Fruit fly (Drosophila melanogaster) whole organism, prepupa: Measurements from ENCODE around the gene CG11791.

Experiments used
- Blimp-1 ChIP-seq: fragments of 200-800 bp; sonication (Bioruptor generic); optimal IDR thresholded peaks from 3 replicates; lab custom pipeline; 2017; ENCODE audit warnings: missing biosample characterization, missing genetic modification characterization, mild to moderate bottlenecking, moderate library complexity, missing genetic modification reagents
- CG11294 ChIP-seq: fragments of 200-800 bp; sonication (Bioruptor generic); IDR thresholded peaks from 2 replicates; pipeline ENCODE4 v1.3.6; 2022; ENCODE audit warnings: missing biosample characterization, missing genetic modification characterization
- CG11762 ChIP-seq: fragments of 200-800 bp; sonication (Bioruptor generic); optimal IDR thresholded peaks from 3 replicates; lab custom pipeline; 2016; ENCODE audit warnings: missing biosample characterization, missing genetic modification characterization; ENCODE audit not compliant: insufficient read depth
- CG15336 ChIP-seq: fragments of 200-800 bp; sonication (Bioruptor generic); IDR thresholded peaks from 2 replicates; pipeline ENCODE4 v1.3.6; 2022; ENCODE audit warnings: missing biosample characterization, missing genetic modification characterization
- CG1621 ChIP-seq: fragments of 200-800 bp; sonication (Bioruptor generic); optimal IDR thresholded peaks from 3 replicates; lab custom pipeline; 2018; ENCODE audit warnings: missing biosample characterization, mild to moderate bottlenecking, missing genetic modification characterization
- CG31627 ChIP-seq: fragments of 200-800 bp; sonication (Bioruptor generic); optimal IDR thresholded peaks from 3 replicates; lab custom pipeline; 2016; ENCODE audit warnings: missing biosample characterization, missing genetic modification characterization
- CG32006 ChIP-seq: fragments of 200-800 bp; sonication (Bioruptor generic); optimal IDR thresholded peaks from 3 replicates; lab custom pipeline; 2017; ENCODE audit warnings: missing biosample characterization, mild to moderate bottlenecking, missing genetic modification characterization
- CG6163 ChIP-seq: fragments of 200-800 bp; sonication (Bioruptor generic); IDR thresholded peaks from 3 replicates; pipeline ENCODE4 v1.3.6; 2022; ENCODE audit warnings: missing biosample characterization, missing genetic modification characterization
- CG6276 ChIP-seq: fragments of 200-800 bp; sonication (Bioruptor generic); optimal IDR thresholded peaks from 2 replicates; lab custom pipeline; 2017; ENCODE audit warnings: missing biosample characterization, mild to moderate bottlenecking, missing genetic modification characterization
- CG6792 ChIP-seq: fragments of 200-800 bp; sonication (Bioruptor generic); optimal IDR thresholded peaks from 3 replicates; lab custom pipeline; 2016; ENCODE audit warnings: missing biosample characterization, missing genetic modification characterization
- CG6808 ChIP-seq: fragments of 200-800 bp; sonication (Bioruptor generic); optimal IDR thresholded peaks from 3 replicates; lab custom pipeline; 2017; ENCODE audit warnings: missing biosample characterization, missing genetic modification characterization, mild to moderate bottlenecking, moderate library complexity, missing genetic modification reagents
- CG6854 ChIP-seq: fragments of 200-800 bp; sonication (Bioruptor generic); optimal IDR thresholded peaks from 2 replicates; lab custom pipeline; 2017; ENCODE audit warnings: missing biosample characterization, mild to moderate bottlenecking, missing genetic modification characterization
- CG8119 ChIP-seq: fragments of 200-800 bp; sonication (Bioruptor generic); IDR thresholded peaks from 3 replicates; pipeline ENCODE4 v1.3.6; 2022; ENCODE audit warnings: missing biosample characterization, missing genetic modification characterization
- CG8319 ChIP-seq: fragments of 200-800 bp; sonication (Bioruptor generic); optimal IDR thresholded peaks from 3 replicates; lab custom pipeline; 2016; ENCODE audit warnings: missing biosample characterization, missing genetic modification characterization
- CG8632 ChIP-seq: fragments of 200-800 bp; sonication (Bioruptor generic); optimal IDR thresholded peaks from 3 replicates; lab custom pipeline; 2016; ENCODE audit warnings: missing biosample characterization, missing genetic modification characterization
- Eip75B ChIP-seq: fragments of 200-800 bp; sonication (Bioruptor generic); optimal IDR thresholded peaks from 3 replicates; lab custom pipeline; 2016; ENCODE audit warnings: missing biosample characterization, missing genetic modification characterization
- Eip93F ChIP-seq: fragments of 200-800 bp; sonication (Bioruptor generic); optimal IDR thresholded peaks from 2 replicates; lab custom pipeline; 2016; ENCODE audit warnings: missing biosample characterization, mild to moderate bottlenecking, missing genetic modification characterization
- Ets21C ChIP-seq: fragments of 200-800 bp; sonication (Bioruptor generic); optimal IDR thresholded peaks from 3 replicates; lab custom pipeline; 2016; ENCODE audit warnings: missing biosample characterization, missing genetic modification characterization
- Gug ChIP-seq: fragments of 200-800 bp; sonication (Bioruptor generic); IDR thresholded peaks from 2 replicates; pipeline ENCODE4 v1.3.6; 2022; ENCODE audit warnings: missing biosample characterization, missing genetic modification characterization
- Hr39 ChIP-seq: fragments of 200-800 bp; sonication (Bioruptor generic); optimal IDR thresholded peaks from 2 replicates; lab custom pipeline; 2016; ENCODE audit warnings: missing biosample characterization, missing genetic modification characterization
- Hr4 ChIP-seq: fragments of 200-800 bp; sonication (Bioruptor generic); optimal IDR thresholded peaks from 3 replicates; lab custom pipeline; 2016; ENCODE audit warnings: missing biosample characterization, missing genetic modification characterization
- Smox ChIP-seq: fragments of 200-800 bp; sonication (Bioruptor generic); optimal IDR thresholded peaks from 3 replicates; lab custom pipeline; 2016; ENCODE audit warnings: missing biosample characterization, missing genetic modification characterization
- Sox102F ChIP-seq: fragments of 200-800 bp; sonication (Bioruptor generic); optimal IDR thresholded peaks from 2 replicates; lab custom pipeline; 2016; ENCODE audit warnings: missing biosample characterization, mild to moderate bottlenecking, missing genetic modification characterization
- Sox14 ChIP-seq: fragments of 200-800 bp; sonication (Bioruptor generic); optimal IDR thresholded peaks from 3 replicates; lab custom pipeline; 2016; ENCODE audit warnings: missing biosample characterization, missing genetic modification characterization
- Sox15 ChIP-seq: fragments of 200-800 bp; sonication (Bioruptor generic); optimal IDR thresholded peaks from 3 replicates; lab custom pipeline; 2016; ENCODE audit warnings: missing biosample characterization, missing genetic modification characterization
- achi ChIP-seq: fragments of 200-800 bp; sonication (Bioruptor generic); optimal IDR thresholded peaks from 3 replicates; lab custom pipeline; 2016; ENCODE audit warnings: missing biosample characterization, missing genetic modification characterization
- acj6 ChIP-seq: fragments of 200-800 bp; sonication (Bioruptor generic); optimal IDR thresholded peaks from 3 replicates; lab custom pipeline; 2016; ENCODE audit warnings: missing biosample characterization, missing genetic modification characterization
- cyc ChIP-seq: fragments of 200-800 bp; sonication (Bioruptor generic); optimal IDR thresholded peaks from 3 replicates; lab custom pipeline; 2016; ENCODE audit warnings: missing biosample characterization, missing genetic modification characterization
- dac ChIP-seq: fragments of 200-800 bp; sonication (Bioruptor generic); optimal IDR thresholded peaks from 2 replicates; lab custom pipeline; 2017; ENCODE audit warnings: missing biosample characterization, mild to moderate bottlenecking, missing genetic modification characterization
- dsx ChIP-seq: fragments of 200-800 bp; optimal IDR thresholded peaks from 3 replicates; lab custom pipeline; 2019; ENCODE audit warnings: missing biosample characterization, mild to moderate bottlenecking, missing genetic modification characterization, moderate library complexity; ENCODE audit not compliant: poor library complexity, severe bottlenecking
- esn ChIP-seq: fragments of 200-800 bp; sonication (Bioruptor generic); optimal IDR thresholded peaks from 2 replicates; lab custom pipeline; 2016; ENCODE audit warnings: missing biosample characterization, mild to moderate bottlenecking, missing genetic modification characterization, moderate library complexity
- fd85E ChIP-seq: fragments of 200-800 bp; sonication (Bioruptor generic); optimal IDR thresholded peaks from 3 replicates; lab custom pipeline; 2016; ENCODE audit warnings: missing biosample characterization, missing genetic modification characterization
- fkh ChIP-seq: fragments of 200-800 bp; sonication (Bioruptor generic); optimal IDR thresholded peaks from 3 replicates; lab custom pipeline; 2017; ENCODE audit warnings: missing biosample characterization, mild to moderate bottlenecking, missing genetic modification characterization, moderate library complexity
- net ChIP-seq: fragments of 200-800 bp; sonication (Bioruptor generic); optimal IDR thresholded peaks from 3 replicates; lab custom pipeline; 2016; ENCODE audit warnings: missing biosample characterization, missing genetic modification characterization
- pdm3 ChIP-seq: fragments of 200-800 bp; sonication (Bioruptor generic); optimal IDR thresholded peaks from 3 replicates; lab custom pipeline; 2016; ENCODE audit warnings: missing biosample characterization, missing genetic modification characterization
- ss ChIP-seq, 2 experiments: fragments of 200-800 bp; sonication (Bioruptor generic); optimal IDR thresholded peaks; 2 replicates in 1 of 2; 3 replicates in 1 of 2; lab custom pipeline; 2017 to 2018; ENCODE audit warnings: mild to moderate bottlenecking in 2 of 2, missing biosample characterization in 2 of 2, missing genetic modification characterization in 2 of 2, moderate library complexity in 1 of 2
- svp ChIP-seq: fragments of 200-800 bp; sonication (Bioruptor generic); peaks from one replicate; lab custom pipeline; 2016; ENCODE audit warnings: missing biosample characterization, missing genetic modification characterization
- vri ChIP-seq: fragments of 200-800 bp; sonication (Bioruptor generic); optimal IDR thresholded peaks from 3 replicates; lab custom pipeline; 2016; ENCODE audit warnings: missing biosample characterization, mild to moderate bottlenecking, missing genetic modification characterization

The CG11791 gene

DNA sequence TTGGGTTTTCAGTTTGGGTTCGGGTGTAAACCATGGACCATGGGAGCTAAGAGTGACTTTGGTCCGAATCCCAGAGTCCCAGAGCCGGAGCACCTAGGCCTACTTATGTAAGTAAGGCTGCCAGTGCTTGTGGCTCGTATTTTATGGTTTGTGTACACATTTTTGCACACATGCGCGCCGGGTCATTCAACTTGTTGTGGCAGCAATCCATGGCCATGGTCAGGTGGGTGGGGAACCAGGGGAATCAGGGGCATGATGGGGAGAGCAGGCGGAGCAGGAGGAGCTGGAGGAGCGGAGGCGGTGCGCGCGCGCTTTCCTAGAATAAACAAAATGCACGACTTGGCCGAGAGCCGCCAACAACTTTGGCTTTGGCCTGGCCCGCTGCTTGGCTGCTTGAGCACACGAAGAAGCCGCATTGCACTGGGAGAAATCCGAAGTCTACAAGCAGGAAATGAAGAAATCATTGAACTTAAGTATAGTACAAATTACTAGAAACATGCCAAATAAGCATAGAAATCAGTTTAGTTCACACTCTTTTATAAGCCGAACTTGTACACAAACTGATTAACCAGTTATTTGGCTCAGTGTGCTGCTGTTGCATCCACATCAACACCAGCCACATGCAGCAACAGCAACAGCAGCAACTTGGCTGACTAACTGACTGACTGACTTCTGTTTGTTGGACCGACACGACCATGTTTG, 39.5 kb upstream of the CG11791 start (continued):
- TF ChIP-seq dsx (peak; percentile 78), achi (GFP tag; lab: Kevin White, UChicago) (peak; percentile 90), Gug (GFP tag; lab: Robert Waterston, UW) (peak; percentile 89), dac (GFP tag; lab: Kevin White, UChicago) (peak; percentile 90), svp (GFP tag; lab: Kevin White, UChicago) (peak; percentile 83), Eip75B (peak; percentile 85), ss (GFP tag; optimal IDR thresholded peaks at IDR 0.05; lab: Kevin White, UChicago) (peak; percentile 84 to 86), CG1621 (tag; lab: Kevin White, UChicago) (peak; percentile 88), CG8632 (peak; percentile 55), CG6276 (peak; percentile 94), pdm3 (GFP tag; lab: Kevin White, UChicago) (peak; percentile 82), Smox (GFP tag; lab: Kevin White, UChicago) (peak; percentile 49), CG6854 (GFP tag; lab: Kevin White, UChicago) (peak; percentile 13), CG6808 (GFP tag; lab: Kevin White, UChicago) (peak; percentile 87), CG15336 (GFP tag; lab: Robert Waterston, UW) (peak; percentile 95), Hr39 (GFP tag; lab: Kevin White, UChicago) (peak; percentile 69)

DNA sequence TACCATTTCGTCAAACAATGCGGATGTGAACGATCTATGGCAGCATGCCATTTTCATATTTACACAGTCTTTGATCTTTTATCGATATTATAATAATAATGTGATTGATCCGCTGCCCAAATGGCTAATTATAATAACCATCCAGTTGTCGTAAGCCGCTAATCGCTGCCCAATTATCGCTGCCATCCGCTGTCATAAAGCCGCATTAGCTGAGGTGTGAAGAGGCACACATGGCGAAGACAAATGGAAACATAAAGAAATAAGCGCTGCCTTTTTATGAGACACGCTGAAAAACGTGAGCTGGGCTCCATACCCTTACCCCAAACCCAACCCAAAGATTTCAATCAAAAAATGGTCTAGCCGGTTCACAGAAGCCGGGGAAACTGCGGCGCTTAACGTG, 37.4 kb upstream of the CG11791 start:
- no peak for TF ChIP-seq acj6 (GFP tag; lab: Kevin White, UChicago)
- TF ChIP-seq ss (GFP tag; optimal IDR thresholded peaks at IDR 0.05; lab: Kevin White, UChicago): no peak
- TF ChIP-seq fd85E (GFP tag; lab: Kevin White, UChicago): no peak
- TF ChIP-seq Sox102F (GFP tag; lab: Kevin White, UChicago): no peak
- TF ChIP-seq net (GFP tag; lab: Kevin White, UChicago): no peak
- no peak for TF ChIP-seq Hr4 (GFP tag; lab: Kevin White, UChicago)
- no peak for TF ChIP-seq Eip75B
- no peak for TF ChIP-seq CG11762 (GFP tag; lab: Kevin White, UChicago)
- TF ChIP-seq fkh (GFP tag; lab: Kevin White, UChicago): no peak
- no peak for TF ChIP-seq Eip93F (GFP tag; lab: Kevin White, UChicago)
- TF ChIP-seq vri (GFP tag; lab: Kevin White, UChicago): no peak
- no peak for TF ChIP-seq Gug (GFP tag; lab: Robert Waterston, UW)
- TF ChIP-seq CG8119 (GFP tag; lab: Robert Waterston, UW): no peak
- TF ChIP-seq dsx: no peak
- TF ChIP-seq achi (GFP tag; lab: Kevin White, UChicago): no peak
- no peak for TF ChIP-seq esn (GFP tag; lab: Kevin White, UChicago)
- no peak for TF ChIP-seq Sox14 (GFP tag; lab: Kevin White, UChicago)
- TF ChIP-seq CG8319 (GFP tag; lab: Kevin White, UChicago): no peak
- TF ChIP-seq, all 60 proteins: peak for 0

- TF ChIP-seq CG6792 (GFP tag; lab: Kevin White, UChicago) (no peak), CG8119 (GFP tag; lab: Robert Waterston, UW) (no peak), fd85E (GFP tag; lab: Kevin White, UChicago) (no peak), dsx (no peak), vri (GFP tag; lab: Kevin White, UChicago) (no peak), Ets21C (GFP tag; lab: Kevin White, UChicago) (no peak), cyc (no peak), Sox102F (GFP tag; lab: Kevin White, UChicago) (no peak), CG6163 (GFP tag; lab: Robert Waterston, UW) (no peak), Smox (GFP tag; lab: Kevin White, UChicago) (no peak), Blimp-1 (GFP tag; lab: Kevin White, UChicago) (no peak), CG11294 (GFP tag; lab: Robert Waterston, UW) (no peak), CG11762 (GFP tag; lab: Kevin White, UChicago) (no peak), pdm3 (GFP tag; lab: Kevin White, UChicago) (no peak), CG31627 (GFP tag; lab: Kevin White, UChicago) (no peak), Sox15 (GFP tag; lab: Kevin White, UChicago) (no peak), CG32006 (GFP tag; lab: Kevin White, UChicago) (no peak), CG8632 (no peak)
Observed at dm6 chr3R:25023056-25023455, 26.4 kb upstream of the CG11791 start, which contains the start of gene beta4GalT7. beta4GalT7 (plus strand) TSS chr3R:25023256.
